Fruit fly (Drosophila melanogaster) whole organism, embryonic: ENCODE results near the gene Cyp4ac2.

ENCODE experiments used
- Asciz ChIP-seq: fragments of 200-800 bp; sonication (Bioruptor generic); optimal IDR thresholded peaks from 2 replicates; lab custom pipeline; 2017; ENCODE audit warnings: missing biosample characterization, mild to moderate bottlenecking, missing genetic modification characterization, missing genetic modification reagents
- Atf3 ChIP-seq: fragments of 200-800 bp; sonication (Bioruptor generic); optimal IDR thresholded peaks from 3 replicates; lab custom pipeline; 2016; ENCODE audit warnings: missing biosample characterization, missing genetic modification characterization
- CG10209 ChIP-seq: fragments of 200-800 bp; sonication (Bioruptor generic); optimal IDR thresholded peaks from 3 replicates; lab custom pipeline; 2017; ENCODE audit warnings: missing biosample characterization, mild to moderate bottlenecking, missing genetic modification characterization, missing genetic modification reagents
- CG11093 ChIP-seq: fragments of 200-800 bp; sonication (Bioruptor generic); IDR thresholded peaks from 3 replicates; pipeline ENCODE4 v1.3.6; 2022; ENCODE audit warnings: missing biosample characterization, missing genetic modification characterization
- CG11456 ChIP-seq: fragments of 200-800 bp; sonication (Bioruptor generic); IDR thresholded peaks from 3 replicates; pipeline ENCODE4 v1.3.6; 2022; ENCODE audit warnings: missing biosample characterization, missing genetic modification characterization
- CG11504 ChIP-seq: fragments of 200-800 bp; sonication (Bioruptor generic); optimal IDR thresholded peaks from 3 replicates; lab custom pipeline; 2019; ENCODE audit warnings: missing biosample characterization, mild to moderate bottlenecking, missing genetic modification characterization, moderate library complexity
- CG11695 ChIP-seq: fragments of 200-800 bp; sonication (Bioruptor generic); IDR thresholded peaks from 3 replicates; pipeline ENCODE4 v1.3.6; 2022; ENCODE audit warnings: missing biosample characterization, missing genetic modification characterization
- CG12769 ChIP-seq: fragments of 200-800 bp; sonication (Bioruptor generic); optimal IDR thresholded peaks from 2 replicates; lab custom pipeline; 2019; ENCODE audit warnings: missing biosample characterization, mild to moderate bottlenecking, missing genetic modification characterization, moderate library complexity
- CG15601 ChIP-seq: fragments of 200-800 bp; sonication (Bioruptor generic); optimal IDR thresholded peaks from 3 replicates; lab custom pipeline; 2019; ENCODE audit warnings: missing biosample characterization, mild to moderate bottlenecking, missing genetic modification characterization, moderate library complexity
- CG17385 ChIP-seq: fragments of 200-800 bp; sonication (Bioruptor generic); optimal IDR thresholded peaks from 3 replicates; lab custom pipeline; 2018; ENCODE audit warnings: missing biosample characterization, mild to moderate bottlenecking, missing genetic modification characterization
- CG1832 ChIP-seq: fragments of 200-800 bp; sonication (Bioruptor generic); optimal IDR thresholded peaks from 2 replicates; lab custom pipeline; 2017; ENCODE audit warnings: missing biosample characterization, mild to moderate bottlenecking, missing genetic modification characterization, inconsistent platforms
- CG3065 ChIP-seq: fragments of 200-800 bp; sonication (Bioruptor generic); optimal IDR thresholded peaks from 2 replicates; lab custom pipeline; 2016; ENCODE audit warnings: missing biosample characterization, missing genetic modification characterization
- CG4360 ChIP-seq: fragments of 200-800 bp; sonication (Bioruptor generic); IDR thresholded peaks from 2 replicates; pipeline ENCODE4 v1.3.6; 2022; ENCODE audit warnings: missing biosample characterization, missing genetic modification characterization
- CG6175 ChIP-seq: fragments of 200-800 bp; sonication (Bioruptor generic); IDR thresholded peaks from 3 replicates; pipeline ENCODE4 v1.3.6; 2022; ENCODE audit warnings: missing biosample characterization, missing genetic modification characterization
- CG7372 ChIP-seq: fragments of 200-800 bp; sonication (Bioruptor generic); IDR thresholded peaks from 2 replicates; pipeline ENCODE4 v1.3.6; 2022; ENCODE audit warnings: missing biosample characterization, missing genetic modification characterization
- CG7556 ChIP-seq: fragments of 200-800 bp; sonication (Bioruptor generic); optimal IDR thresholded peaks from 2 replicates; lab custom pipeline; 2017; ENCODE audit warnings: missing biosample characterization, mild to moderate bottlenecking, missing genetic modification characterization
- CG9609 ChIP-seq: fragments of 200-800 bp; sonication (Bioruptor generic); optimal IDR thresholded peaks from 3 replicates; lab custom pipeline; 2016; ENCODE audit warnings: missing biosample characterization, missing genetic modification characterization
- CTCF ChIP-seq: fragments of 200-800 bp; sonication (Bioruptor generic); optimal IDR thresholded peaks from 2 replicates; lab custom pipeline; 2017; ENCODE audit warnings: missing biosample characterization, mild to moderate bottlenecking, missing genetic modification characterization, moderate library complexity
- CoRest ChIP-seq: fragments of 200-800 bp; sonication (Bioruptor generic); optimal IDR thresholded peaks from 3 replicates; lab custom pipeline; 2018; ENCODE audit warnings: missing biosample characterization, mild to moderate bottlenecking, missing genetic modification characterization, moderate library complexity
- GATAe ChIP-seq: fragments of 200-800 bp; sonication (Bioruptor generic); conservative IDR thresholded peaks from 2 replicates; pipeline ENCODE4 v1.3.6; 2022; ENCODE audit warnings: missing biosample characterization, missing genetic modification characterization
- HLH3B ChIP-seq: fragments of 200-800 bp; sonication (Bioruptor generic); IDR thresholded peaks from 2 replicates; pipeline ENCODE4 v1.3.6; 2022; ENCODE audit warnings: missing biosample characterization, missing genetic modification characterization
- Hand ChIP-seq: fragments of 200-800 bp; sonication (Bioruptor generic); optimal IDR thresholded peaks from 2 replicates; lab custom pipeline; 2017; ENCODE audit warnings: mild to moderate bottlenecking, missing biosample characterization, missing genetic modification reagents, missing genetic modification characterization
- Hmx ChIP-seq: fragments of 200-800 bp; sonication (Bioruptor generic); optimal IDR thresholded peaks from 2 replicates; lab custom pipeline; 2016; ENCODE audit warnings: missing biosample characterization, missing genetic modification characterization
- MBD-R2 ChIP-seq: fragments of 200-800 bp; sonication (Bioruptor generic); IDR thresholded peaks from 2 replicates; pipeline ENCODE4 v1.3.6; 2022; ENCODE audit warnings: missing biosample characterization, missing genetic modification characterization
- MESR4 ChIP-seq: fragments of 200-800 bp; sonication (Bioruptor generic); optimal IDR thresholded peaks from 2 replicates; lab custom pipeline; 2018; ENCODE audit warnings: missing biosample characterization, mild to moderate bottlenecking, missing genetic modification characterization, moderate library complexity
- Med ChIP-seq: fragments of 200-800 bp; sonication (Bioruptor generic); peaks from one replicate; lab custom pipeline; 2016; ENCODE audit warnings: missing biosample characterization, missing genetic modification characterization, mild to moderate bottlenecking, inconsistent platforms, moderate library complexity
- NfI ChIP-seq: fragments of 200-800 bp; sonication (Bioruptor generic); optimal IDR thresholded peaks from 3 replicates; lab custom pipeline; 2018; ENCODE audit warnings: missing biosample characterization, mild to moderate bottlenecking, missing genetic modification characterization, moderate library complexity
- Rx ChIP-seq: fragments of 200-800 bp; sonication (Bioruptor generic); IDR thresholded peaks from 2 replicates; pipeline ENCODE4 v1.3.6; 2022; ENCODE audit warnings: missing biosample characterization, missing genetic modification characterization
- Xrp1 ChIP-seq: fragments of 200-800 bp; sonication (Bioruptor generic); IDR thresholded peaks from 2 replicates; pipeline ENCODE4 v1.3.6; 2022; ENCODE audit warnings: missing biosample characterization, missing genetic modification characterization
- al ChIP-seq: fragments of 200-800 bp; sonication (Bioruptor generic); IDR thresholded peaks from 2 replicates; pipeline ENCODE4 v1.3.6; 2022; ENCODE audit warnings: missing biosample characterization, missing genetic modification characterization
- ato ChIP-seq: fragments of 200-800 bp; sonication (Bioruptor generic); IDR thresholded peaks from 2 replicates; pipeline ENCODE4 v1.3.6; 2022; ENCODE audit warnings: missing biosample characterization, missing genetic modification characterization; ENCODE audit not compliant: partially characterized antibody
- cato ChIP-seq: fragments of 200-800 bp; sonication (Bioruptor generic); optimal IDR thresholded peaks from 2 replicates; lab custom pipeline; 2016; ENCODE audit warnings: missing biosample characterization, missing genetic modification characterization, borderline replicate concordance
- chif ChIP-seq, 2 experiments: fragments of 200-800 bp; sonication (Bioruptor generic); optimal IDR thresholded peaks; 3 replicates each; lab custom pipeline; 2016; ENCODE audit warnings: missing biosample characterization in 2 of 2, missing genetic modification characterization in 2 of 2
- crc ChIP-seq: fragments of 200-800 bp; sonication (Bioruptor generic); optimal IDR thresholded peaks from 2 replicates; lab custom pipeline; 2016; ENCODE audit warnings: missing biosample characterization, missing genetic modification characterization
- gce ChIP-seq: fragments of 200-800 bp; sonication (Bioruptor generic); IDR thresholded peaks from 3 replicates; pipeline ENCODE4 v1.3.6; 2022; ENCODE audit warnings: missing biosample characterization, missing genetic modification characterization
- h ChIP-seq: fragments of >200 bp; optimal IDR thresholded peaks from 2 replicates; lab custom pipeline; 2017
- lmd ChIP-seq: fragments of 200-800 bp; sonication (Bioruptor generic); IDR thresholded peaks from 2 replicates; pipeline ENCODE4 v1.3.6; 2022; ENCODE audit warnings: missing biosample characterization, missing genetic modification characterization
- mam ChIP-seq: fragments of 200-800 bp; sonication (Bioruptor generic); optimal IDR thresholded peaks from 3 replicates; lab custom pipeline; 2016; ENCODE audit warnings: missing biosample characterization, missing genetic modification characterization
- nerfin-1 ChIP-seq: fragments of 200-800 bp; sonication (Bioruptor generic); optimal IDR thresholded peaks from 3 replicates; lab custom pipeline; 2019; ENCODE audit warnings: missing biosample characterization, mild to moderate bottlenecking, missing genetic modification characterization, moderate library complexity
- odd ChIP-seq: fragments of 200-800 bp; sonication (Bioruptor generic); optimal IDR thresholded peaks from 2 replicates; lab custom pipeline; 2017; ENCODE audit warnings: missing biosample characterization, mild to moderate bottlenecking, missing genetic modification characterization
- org-1 ChIP-seq: fragments of 200-800 bp; sonication (Bioruptor generic); optimal IDR thresholded peaks from 2 replicates; lab custom pipeline; 2017; ENCODE audit warnings: missing biosample characterization, missing genetic modification characterization
- otp ChIP-seq: fragments of 200-800 bp; sonication (Bioruptor generic); IDR thresholded peaks from 3 replicates; pipeline ENCODE4, ENCODE4 v1.3.6; 2022; ENCODE audit warnings: missing biosample characterization, missing genetic modification characterization
- pho ChIP-seq: fragments of 200-800 bp; sonication (Bioruptor generic); optimal IDR thresholded peaks from 2 replicates; lab custom pipeline; 2016; ENCODE audit warnings: missing biosample characterization, missing genetic modification characterization
- ranshi ChIP-seq: fragments of 200-800 bp; sonication (Bioruptor generic); IDR thresholded peaks from 2 replicates; pipeline ENCODE4 v1.3.6; 2022; ENCODE audit warnings: missing biosample characterization, missing genetic modification characterization
- sens ChIP-seq: fragments of 200-800 bp; sonication (Bioruptor generic); peaks from one replicate; lab custom pipeline; 2016; ENCODE audit warnings: missing biosample characterization, missing genetic modification characterization
- sima ChIP-seq: fragments of 200-800 bp; sonication (Bioruptor generic); optimal IDR thresholded peaks from 2 replicates; lab custom pipeline; 2016; ENCODE audit warnings: missing biosample characterization, missing genetic modification characterization
- sisA ChIP-seq: fragments of 200-800 bp; sonication (Bioruptor generic); IDR thresholded peaks from 2 replicates; pipeline ENCODE4 v1.3.6; 2022; ENCODE audit warnings: missing biosample characterization, missing genetic modification characterization
- ttk ChIP-seq: fragments of 200-800 bp; sonication (Bioruptor generic); IDR thresholded peaks from 2 replicates; pipeline ENCODE4 v2.1.2; 2022; ENCODE audit warnings: missing biosample characterization, missing genetic modification characterization
- unpg ChIP-seq: fragments of 200-800 bp; sonication (Bioruptor generic); optimal IDR thresholded peaks from 3 replicates; lab custom pipeline; 2018; ENCODE audit warnings: missing biosample characterization, mild to moderate bottlenecking, missing genetic modification characterization, moderate library complexity
- vvl ChIP-seq: fragments of 200-800 bp; sonication (Bioruptor generic); IDR thresholded peaks from 2 replicates; pipeline ENCODE4 v1.3.6; 2022; ENCODE audit warnings: missing biosample characterization, missing genetic modification characterization

The Cyp4ac2 gene

DNA sequence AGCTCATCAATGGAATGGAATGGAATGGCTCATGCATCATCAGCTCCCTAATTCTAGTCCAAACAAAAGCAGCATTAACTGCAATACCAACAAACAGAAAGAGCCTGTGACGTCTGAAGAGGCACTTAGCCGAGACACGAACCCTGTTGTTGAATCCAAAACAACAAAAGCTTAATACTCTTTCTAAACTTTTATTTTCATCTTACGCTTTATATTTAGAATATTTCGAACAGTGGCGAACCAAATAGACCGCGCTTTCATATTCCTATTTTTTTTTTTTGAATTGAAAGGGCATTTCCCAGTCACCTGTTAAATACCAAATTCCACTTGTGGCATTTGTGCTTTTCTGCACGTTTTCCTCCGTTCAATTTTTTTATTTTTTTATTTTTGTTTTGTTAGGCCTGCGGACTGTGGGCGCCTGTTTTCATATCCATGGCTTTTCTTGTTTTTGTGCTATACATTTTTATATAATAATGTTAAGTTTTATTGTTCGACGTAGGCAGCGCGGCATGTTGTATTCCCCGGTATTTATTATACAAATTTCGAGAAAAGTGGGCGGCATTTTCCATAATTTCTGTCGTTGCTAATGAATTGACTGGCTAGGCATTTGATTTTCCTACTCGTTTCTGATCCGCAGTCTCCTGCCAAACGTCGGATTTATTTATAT is 40.5 kb upstream of the Cyp4ac2 start (continued):
- TF ChIP-seq CG11695 (GFP tag; lab: Robert Waterston, UW) (0 out of 3 replicates have a peak, but pooled peaks have one; percentile 9), CG7372 (GFP tag; lab: Robert Waterston, UW) (no peak), sisA (GFP tag; lab: Robert Waterston, UW) (peak; percentile 32; the same call in 1 of the 2 replicates), ttk (no peak), lmd (GFP tag; lab: Robert Waterston, UW) (peak; percentile 49; the same call in 1 of the 2 replicates), odd (GFP tag; lab: Kevin White, UChicago) (no peak), Med (GFP tag; lab: Kevin White, UChicago) (peak; percentile 84), otp (GFP tag; lab: Robert Waterston, UW) (peak; percentile 47; the same call in 1 of the 3 replicates), CG7556 (GFP tag; lab: Kevin White, UChicago) (no peak), cato (GFP tag; lab: Kevin White, UChicago) (no peak), ranshi (peak; percentile 29; the same call in 1 of the 2 replicates), CG11093 (GFP tag; lab: Robert Waterston, UW) (no peak), Hand (GFP tag; lab: Kevin White, UChicago) (no peak), CTCF (peak; percentile 6), Xrp1 (GFP tag; lab: Robert Waterston, UW) (peak; percentile 58; the same call in 1 of the 2 replicates), CG12769 (tag; lab: Kevin White, UChicago) (peak; percentile 60), CG15601 (tag; lab: Kevin White, UChicago) (no peak), org-1 (peak; percentile 1), Atf3 (GFP tag; lab: Kevin White, UChicago) (no peak), chif (GFP tag; optimal IDR thresholded peaks at IDR 0.05; lab: Kevin White, UChicago) (peak in 1 of 2 experiments; percentile 22), MBD-R2 (0 out of 2 replicates have a peak, but pooled peaks have one; percentile 14), crc (GFP tag; lab: Kevin White, UChicago) (no peak), mam (GFP tag; lab: Kevin White, UChicago) (peak; percentile 39), al (GFP tag; lab: Robert Waterston, UW) (peak; percentile 53; the same call in 1 of the 2 replicates), sima (GFP tag; lab: Kevin White, UChicago) (no peak), sens (peak; percentile 84), h (lab: Kevin White, UChicago) (no peak), vvl (GFP tag; lab: Robert Waterston, UW) (peak; percentile 57), CG3065 (GFP tag; lab: Kevin White, UChicago) (no peak), unpg (peak; percentile 21), CG1832 (GFP tag; lab: Kevin White, UChicago) (no peak), GATAe (no peak), HLH3B (no peak; the same call in 1 of the 2 replicates), CG11456 (0 out of 3 replicates have a peak, but pooled peaks have one; percentile 40), ato (GFP tag; lab: Robert Waterston, UW) (no peak), Asciz (GFP tag; lab: Kevin White, UChicago) (no peak), CG6175 (GFP tag; lab: Robert Waterston, UW) (peak; percentile 44; the same call in 2 of the 3 replicates), nerfin-1 (tag; lab: Kevin White, UChicago) (no peak), Rx (no peak), Hmx (GFP tag; lab: Kevin White, UChicago) (no peak), CG9609 (GFP tag; lab: Kevin White, UChicago) (peak; percentile 20), CG11504 (peak; percentile 64), gce (GFP tag; lab: Robert Waterston, UW) (peak; percentile 62; the same call in 2 of the 3 replicates), NfI (GFP tag; lab: Kevin White, UChicago) (peak; percentile 12), CoRest (peak; percentile 27), pho (peak; percentile 24), MESR4 (GFP tag; lab: Kevin White, UChicago) (no peak), CG10209 (GFP tag; lab: Kevin White, UChicago) (peak; percentile 17), CG4360 (GFP tag; lab: Robert Waterston, UW) (no peak), CG17385 (GFP tag; lab: Kevin White, UChicago) (no peak)
